Worm (Caenorhabditis elegans) whole organism, mixed stage, embryonic: ENCODE results near the gene nop-1.

Experiments used
- M03D4.4 ChIP-seq: sonication (generic microtip); optimal IDR thresholded peaks from 2 replicates; lab custom pipeline; 2017; ENCODE audit warnings: mild to moderate bottlenecking, missing genetic modification characterization, missing compliant biosample characterization
- bed-3 ChIP-seq: fragments of 200-800 bp; sonication (Bioruptor generic); optimal IDR thresholded peaks from 3 replicates; lab custom pipeline; 2018; ENCODE audit warnings: mild to moderate bottlenecking, missing genetic modification characterization, moderate library complexity, missing compliant biosample characterization
- blmp-1 ChIP-seq: fragments of 150-350 bp; optimal IDR thresholded peaks from 2 replicates; lab custom pipeline; 2014; ENCODE audit warnings: missing biosample characterization, missing genetic modification characterization
- ceh-39 ChIP-seq: fragments of 150-350 bp; optimal IDR thresholded peaks from 2 replicates; lab custom pipeline; 2014; ENCODE audit warnings: missing biosample characterization, missing genetic modification characterization
- ces-1 ChIP-seq: fragments of 150-350 bp; optimal IDR thresholded peaks from 2 replicates; lab custom pipeline; 2014; ENCODE audit warnings: missing biosample characterization, missing genetic modification reagents, missing genetic modification characterization
- cnd-1 ChIP-seq: fragments of 200-800 bp; sonication (Bioruptor generic); optimal IDR thresholded peaks from 2 replicates; lab custom pipeline; 2018; ENCODE audit warnings: mild to moderate bottlenecking, missing genetic modification characterization, missing compliant biosample characterization
- drap-1 ChIP-seq: fragments of 200-800 bp; sonication (Bioruptor generic); optimal IDR thresholded peaks from 3 replicates; lab custom pipeline; 2018; ENCODE audit warnings: mild to moderate bottlenecking, missing genetic modification characterization, missing compliant biosample characterization
- elt-1 ChIP-seq: sonication (generic microtip); optimal IDR thresholded peaks from 2 replicates; lab custom pipeline; 2017; ENCODE audit warnings: missing genetic modification characterization, mild to moderate bottlenecking, missing compliant biosample characterization, antibody characterized with exemption, moderate library complexity, borderline replicate concordance; ENCODE audit not compliant: insufficient read depth
- ham-2 ChIP-seq: fragments of 200-800 bp; sonication (Bioruptor generic); optimal IDR thresholded peaks from 2 replicates; lab custom pipeline; 2018; ENCODE audit warnings: mild to moderate bottlenecking, missing genetic modification characterization, missing compliant biosample characterization
- hlh-1 ChIP-seq: fragments of 150-350 bp; optimal IDR thresholded peaks from 2 replicates; lab custom pipeline; 2014; ENCODE audit warnings: missing biosample characterization, missing genetic modification reagents, missing genetic modification characterization
- lin-13 ChIP-seq: fragments of 150-350 bp; optimal IDR thresholded peaks from 2 replicates; lab custom pipeline; 2014; ENCODE audit warnings: missing biosample characterization, missing genetic modification characterization
- lin-32 ChIP-seq: fragments of 200-800 bp; sonication (Bioruptor generic); optimal IDR thresholded peaks from 2 replicates; lab custom pipeline; 2018; ENCODE audit warnings: mild to moderate bottlenecking, missing genetic modification characterization, missing compliant biosample characterization
- lsy-2 ChIP-seq: fragments of 150-350 bp; optimal IDR thresholded peaks from 2 replicates; lab custom pipeline; 2014; ENCODE audit warnings: missing biosample characterization, missing genetic modification characterization
- mab-5 ChIP-seq: fragments of 150-350 bp; optimal IDR thresholded peaks from 2 replicates; lab custom pipeline; 2014; ENCODE audit warnings: missing biosample characterization, missing genetic modification characterization
- mep-1 ChIP-seq: fragments of 150-350 bp; optimal IDR thresholded peaks from 2 replicates; lab custom pipeline; 2017; ENCODE audit warnings: missing biosample characterization, missing genetic modification reagents, missing genetic modification characterization, inconsistent platforms
- mls-2 ChIP-seq: sonication (generic microtip); optimal IDR thresholded peaks from 2 replicates; lab custom pipeline; 2016; ENCODE audit warnings: mild to moderate bottlenecking, missing genetic modification characterization, moderate library complexity, missing compliant biosample characterization
- nhr-2 ChIP-seq: fragments of 150-350 bp; optimal IDR thresholded peaks from 2 replicates; lab custom pipeline; 2014; ENCODE audit warnings: missing biosample characterization, missing genetic modification characterization
- nhr-237 ChIP-seq: fragments of 150-350 bp; optimal IDR thresholded peaks from 2 replicates; lab custom pipeline; 2014; ENCODE audit warnings: missing biosample characterization, missing genetic modification characterization
- nhr-28 ChIP-seq: fragments of 150-350 bp; optimal IDR thresholded peaks from 2 replicates; lab custom pipeline; 2014; ENCODE audit warnings: missing biosample characterization, missing genetic modification characterization
- nhr-76 ChIP-seq: sonication (generic microtip); optimal IDR thresholded peaks from 2 replicates; lab custom pipeline; 2017; ENCODE audit warnings: missing biosample characterization, missing genetic modification characterization
- pha-4 ChIP-seq: fragments of 150-350 bp; optimal IDR thresholded peaks from 2 replicates; lab custom pipeline; 2018; ENCODE audit warnings: missing biosample characterization, missing genetic modification reagents, missing genetic modification characterization
- sem-2 ChIP-seq: fragments of 200-800 bp; sonication (Bioruptor generic); optimal IDR thresholded peaks from 2 replicates; lab custom pipeline; 2018; ENCODE audit warnings: mild to moderate bottlenecking, missing genetic modification characterization, missing compliant biosample characterization
- snpc-4 ChIP-seq: fragments of 150-350 bp; optimal IDR thresholded peaks from 2 replicates; lab custom pipeline; 2014; ENCODE audit warnings: missing biosample characterization, missing genetic modification characterization
- tbx-8 ChIP-seq: fragments of 200-800 bp; sonication (Bioruptor generic); optimal IDR thresholded peaks from 2 replicates; lab custom pipeline; 2018; ENCODE audit warnings: mild to moderate bottlenecking, missing genetic modification characterization, moderate library complexity, missing compliant biosample characterization
- unc-120 ChIP-seq: sonication (generic microtip); optimal IDR thresholded peaks from 2 replicates; lab custom pipeline; 2017; ENCODE audit warnings: missing genetic modification characterization, missing compliant biosample characterization; ENCODE audit not compliant: poor library complexity, severe bottlenecking
- unc-39 ChIP-seq: fragments of 150-350 bp; optimal IDR thresholded peaks from 2 replicates; lab custom pipeline; 2014; ENCODE audit warnings: missing biosample characterization, missing genetic modification characterization
- unc-62 ChIP-seq: fragments of 150-350 bp; optimal IDR thresholded peaks from 2 replicates; lab custom pipeline; 2014; ENCODE audit warnings: missing biosample characterization, missing genetic modification reagents, missing genetic modification characterization
- zip-8 ChIP-seq: fragments of 150-350 bp; optimal IDR thresholded peaks from 2 replicates; lab custom pipeline; 2014; ENCODE audit warnings: missing biosample characterization, missing genetic modification characterization
- ztf-11 ChIP-seq: fragments of 150-350 bp; optimal IDR thresholded peaks from 2 replicates; lab custom pipeline; 2014; ENCODE audit warnings: missing biosample characterization, missing genetic modification characterization

nop-1 gene

DNA sequence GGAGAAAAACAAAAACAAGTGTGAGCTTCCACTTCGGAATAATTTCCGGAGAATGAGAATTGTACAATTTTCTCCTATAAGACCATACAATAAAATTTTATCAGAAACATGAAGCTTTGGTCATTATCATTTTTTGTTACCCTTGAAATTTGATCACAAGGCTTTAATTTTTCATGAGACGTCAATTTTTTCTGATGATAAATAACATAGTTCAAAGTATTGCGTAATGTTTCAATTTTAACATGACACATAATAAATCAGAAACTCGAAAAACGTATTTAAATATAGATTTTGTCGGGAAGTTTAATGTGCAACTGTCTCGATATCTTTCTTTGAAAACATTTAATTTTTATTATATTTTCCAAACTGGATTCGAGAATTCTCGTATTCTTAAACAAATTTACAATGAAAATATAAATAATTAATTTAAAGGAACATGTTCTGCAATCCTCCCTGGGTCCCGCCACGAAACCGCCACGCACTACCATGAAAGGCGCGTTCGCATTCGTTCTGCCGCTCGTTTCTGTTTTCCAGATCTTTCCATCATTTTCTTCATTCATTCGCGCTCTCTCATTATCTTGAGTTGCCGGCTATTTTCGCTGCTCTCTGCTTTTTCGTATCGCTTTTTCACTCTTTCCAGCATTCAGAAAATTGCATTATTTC is 19.6 kb upstream of the nop-1 start:
- TF ChIP-seq pha-4, result no peak
- peak; percentile 71 for TF ChIP-seq zip-8 (tag; lab: Kevin White, UChicago)

DNA sequence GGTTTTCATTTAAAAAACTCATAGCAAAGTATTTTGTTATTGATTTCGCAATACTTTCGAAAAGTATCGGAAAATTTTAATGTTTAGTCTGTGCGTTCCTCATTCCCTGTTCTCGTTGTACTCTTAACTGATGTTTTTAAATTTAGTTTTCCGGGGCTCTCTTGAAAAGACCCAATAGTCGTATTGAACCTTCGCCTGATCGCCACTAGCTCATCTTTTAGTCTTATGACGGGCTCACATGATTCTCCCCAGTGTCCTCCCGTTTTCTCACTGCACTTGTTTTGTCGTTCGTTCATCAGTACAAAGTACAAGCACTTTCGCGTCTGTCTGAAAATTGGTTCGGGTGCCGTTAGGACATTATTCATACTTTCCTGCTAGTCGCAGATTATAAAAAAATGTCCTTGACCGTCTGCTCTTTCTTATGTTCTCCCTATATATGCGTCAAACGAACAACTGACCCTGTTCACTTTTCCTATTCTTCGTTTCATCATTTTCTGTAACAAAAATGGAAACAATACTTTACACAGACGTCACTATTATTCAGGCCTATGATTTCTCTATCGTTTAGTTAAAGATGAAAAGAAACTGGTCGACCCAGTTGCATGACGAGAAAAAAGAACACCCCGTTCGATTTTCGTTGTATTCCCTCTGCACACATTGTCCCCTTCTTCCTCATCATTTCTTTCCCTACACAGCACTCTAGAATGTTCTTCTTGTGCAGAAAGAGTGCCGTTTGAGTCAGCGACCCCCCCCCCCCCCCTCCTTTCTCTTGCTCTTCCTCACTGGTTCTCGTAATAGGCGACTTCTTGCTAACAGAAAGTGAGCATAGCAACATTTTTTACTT is 18.8 kb upstream of the nop-1 start, which contains the start of gene ubq-1:
ubq-1 (plus strand) TSS at position 802 of the 844 bp plus-strand sequence.
- TF ChIP-seq lin-13 (tag; lab: Kevin White, UChicago) (no peak), drap-1 (GFP tag; lab: Kevin White, UChicago) (no peak), hlh-1 (tag; lab: Kevin White, UChicago) (no peak), lin-32 (GFP tag; lab: Kevin White, UChicago) (no peak), cnd-1 (tag; lab: Kevin White, UChicago) (peak; percentile 58), nhr-28 (tag; lab: Kevin White, UChicago) (no peak), mls-2 (peak; percentile 50), snpc-4 (no peak), ceh-39 (tag; lab: Kevin White, UChicago) (no peak), M03D4.4 (tag; lab: Kevin White, UChicago) (peak; percentile 66), ces-1 (GFP tag; lab: Kevin White, UChicago) (no peak)
- TF ChIP-seq, all 35 proteins: peak for 3

DNA sequence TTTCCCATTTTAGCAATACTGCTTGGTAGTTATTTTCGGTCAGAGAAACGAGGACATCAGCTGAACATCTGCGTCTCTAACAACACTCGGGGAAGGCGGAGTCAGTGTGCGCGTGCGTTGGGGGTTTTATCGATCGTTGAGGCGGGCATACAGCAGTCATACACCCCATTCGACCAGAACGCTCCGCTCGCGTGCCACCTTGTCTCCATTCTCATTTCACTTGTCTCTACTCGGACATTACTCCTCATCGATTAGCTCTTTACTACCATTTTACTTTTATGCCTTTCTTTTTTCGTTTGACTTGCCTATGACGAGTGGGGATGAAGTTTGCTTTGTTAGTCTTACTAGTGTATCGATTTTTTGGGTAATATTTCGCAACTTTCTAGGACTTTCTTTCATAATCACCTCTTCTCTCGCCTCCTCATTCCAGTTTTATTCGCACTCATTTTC is 18.0 kb upstream of the nop-1 start:
- TF ChIP-seq M03D4.4 (tag; lab: Kevin White, UChicago) (no peak), lin-13 (tag; lab: Kevin White, UChicago) (no peak), mab-5 (tag; lab: Kevin White, UChicago) (no peak), hlh-1 (tag; lab: Kevin White, UChicago) (peak; percentile 14), drap-1 (GFP tag; lab: Kevin White, UChicago) (no peak), blmp-1 (tag; lab: Kevin White, UChicago) (no peak), tbx-8 (GFP tag; lab: Kevin White, UChicago) (no peak), mep-1 (tag; lab: Kevin White, UChicago) (peak; percentile 45), ceh-39 (tag; lab: Kevin White, UChicago) (peak; percentile 61), bed-3 (GFP tag; lab: Kevin White, UChicago) (no peak), nhr-2 (tag; lab: Kevin White, UChicago) (no peak), lin-32 (GFP tag; lab: Kevin White, UChicago) (peak; percentile 46), ztf-11 (no peak), sem-2 (GFP tag; lab: Kevin White, UChicago) (no peak), nhr-76 (no peak), ces-1 (GFP tag; lab: Kevin White, UChicago) (peak; percentile 13), pha-4 (no peak), unc-120 (tag; lab: Kevin White, UChicago) (peak; percentile 79), nhr-237 (tag; lab: Kevin White, UChicago) (no peak), unc-39 (no peak), zip-8 (tag; lab: Kevin White, UChicago) (no peak), unc-62 (GFP tag; lab: Kevin White, UChicago) (peak; percentile 30), mls-2 (no peak), lsy-2 (tag; lab: Kevin White, UChicago) (peak; percentile 19)

- TF ChIP-seq elt-1 (tag; lab: Kevin White, UChicago) (peak; percentile 84), ham-2 (GFP tag; lab: Kevin White, UChicago) (peak; percentile 42), ztf-11 (no peak)
These were observed 16.4 kb upstream of the nop-1 start for ce11 chrIII:5942104-5942503.
